Fruit fly (Drosophila melanogaster) whole organism, embryonic: Measurements from ENCODE around the gene Dcps.

Experiments
- Atf6 ChIP-seq: fragments of 200-800 bp; sonication (Bioruptor generic); IDR thresholded peaks from 2 replicates; pipeline ENCODE4 v1.3.6; 2022; ENCODE audit warnings: missing biosample characterization, missing genetic modification characterization
- Bgb ChIP-seq: fragments of 200-800 bp; sonication (Bioruptor generic); IDR thresholded peaks from 2 replicates; pipeline ENCODE4 v1.3.6; 2022; ENCODE audit warnings: missing biosample characterization, missing genetic modification characterization; ENCODE audit not compliant: partially characterized antibody
- CG10959 ChIP-seq: fragments of 200-800 bp; sonication (Bioruptor generic); IDR thresholded peaks from 2 replicates; pipeline ENCODE4 v1.3.6; 2022; ENCODE audit warnings: missing biosample characterization, missing genetic modification characterization
- CG11560 ChIP-seq: fragments of 200-800 bp; sonication (Bioruptor generic); IDR thresholded peaks from 3 replicates; pipeline ENCODE4 v1.3.6; 2022; ENCODE audit warnings: missing biosample characterization, missing genetic modification characterization
- CG13624 ChIP-seq: fragments of 200-800 bp; sonication (Bioruptor generic); optimal IDR thresholded peaks from 2 replicates; lab custom pipeline; 2016; ENCODE audit warnings: missing biosample characterization, missing genetic modification characterization
- CG14050 ChIP-seq: fragments of 200-800 bp; sonication (Bioruptor generic); IDR thresholded peaks from 3 replicates; pipeline ENCODE4 v1.3.6; 2022; ENCODE audit warnings: missing biosample characterization, missing genetic modification characterization
- CG15514 ChIP-seq: fragments of 200-800 bp; sonication (Bioruptor generic); optimal IDR thresholded peaks from 3 replicates; lab custom pipeline; 2017; ENCODE audit warnings: missing biosample characterization, missing genetic modification characterization, mild to moderate bottlenecking, moderate library complexity, missing genetic modification reagents
- CG17802 ChIP-seq: fragments of 200-800 bp; sonication (Bioruptor generic); optimal IDR thresholded peaks from 2 replicates; lab custom pipeline; 2018; ENCODE audit warnings: missing biosample characterization, mild to moderate bottlenecking, missing genetic modification characterization, moderate library complexity
- CG18011 ChIP-seq: fragments of 200-800 bp; sonication (Bioruptor generic); optimal IDR thresholded peaks from 2 replicates; lab custom pipeline; 2017; ENCODE audit warnings: missing biosample characterization, missing genetic modification characterization, mild to moderate bottlenecking, moderate library complexity, missing genotype
- CG18262 ChIP-seq: fragments of 200-800 bp; optimal IDR thresholded peaks from 3 replicates; lab custom pipeline; 2019; ENCODE audit warnings: missing biosample characterization, mild to moderate bottlenecking, missing genetic modification characterization, moderate library complexity
- CG31441 ChIP-seq: fragments of 200-800 bp; sonication (Bioruptor generic); IDR thresholded peaks from 2 replicates; pipeline ENCODE4 v1.3.6; 2022; ENCODE audit warnings: missing biosample characterization, missing genetic modification characterization
- CG4424 ChIP-seq: fragments of 200-800 bp; sonication (Bioruptor generic); optimal IDR thresholded peaks from 3 replicates; lab custom pipeline; 2016; ENCODE audit warnings: missing biosample characterization, missing genetic modification characterization
- CG6791 ChIP-seq: fragments of 200-800 bp; sonication (Bioruptor generic); IDR thresholded peaks from 3 replicates; pipeline ENCODE4 v1.3.6; 2022; ENCODE audit warnings: missing biosample characterization, missing genetic modification characterization; ENCODE audit not compliant: partially characterized antibody
- CG7556 ChIP-seq: fragments of 200-800 bp; sonication (Bioruptor generic); optimal IDR thresholded peaks from 2 replicates; lab custom pipeline; 2017; ENCODE audit warnings: missing biosample characterization, mild to moderate bottlenecking, missing genetic modification characterization
- CG8290 ChIP-seq, 3 experiments: fragments of 200-800 bp; sonication (Bioruptor generic); optimal IDR thresholded peaks; 2 replicates each; lab custom pipeline; 2016 to 2019; ENCODE audit warnings: missing biosample characterization in 3 of 3, missing genetic modification characterization in 3 of 3, mild to moderate bottlenecking in 2 of 3, moderate library complexity in 1 of 3
- D19A ChIP-seq: fragments of 200-800 bp; optimal IDR thresholded peaks from 3 replicates; lab custom pipeline; 2019; ENCODE audit warnings: missing biosample characterization, mild to moderate bottlenecking, missing genetic modification characterization, moderate library complexity
- E2f1 ChIP-seq: fragments of 200-800 bp; sonication (Bioruptor generic); IDR thresholded peaks from 2 replicates; pipeline ENCODE4 v1.3.6; 2022; ENCODE audit warnings: missing biosample characterization, missing genetic modification characterization
- Ets97D ChIP-seq: fragments of 200-800 bp; sonication (Bioruptor generic); optimal IDR thresholded peaks from 3 replicates; lab custom pipeline; 2016; ENCODE audit warnings: missing biosample characterization, missing genetic modification characterization
- Fer2 ChIP-seq: fragments of 200-800 bp; sonication (Bioruptor generic); optimal IDR thresholded peaks from 2 replicates; lab custom pipeline; 2018; ENCODE audit warnings: missing biosample characterization, mild to moderate bottlenecking, missing genetic modification characterization, moderate library complexity
- GATAe ChIP-seq: fragments of 200-800 bp; sonication (Bioruptor generic); conservative IDR thresholded peaks from 2 replicates; pipeline ENCODE4 v1.3.6; 2022; ENCODE audit warnings: missing biosample characterization, missing genetic modification characterization
- HHEX ChIP-seq: fragments of 200-800 bp; sonication (Bioruptor generic); optimal IDR thresholded peaks from 3 replicates; lab custom pipeline; 2017; ENCODE audit warnings: missing biosample characterization, mild to moderate bottlenecking, missing genetic modification characterization, missing genetic modification reagents
- HLH3B ChIP-seq: fragments of 200-800 bp; sonication (Bioruptor generic); IDR thresholded peaks from 2 replicates; pipeline ENCODE4 v1.3.6; 2022; ENCODE audit warnings: missing biosample characterization, missing genetic modification characterization
- Hmr ChIP-seq: fragments of 200-800 bp; sonication (Bioruptor generic); optimal IDR thresholded peaks from 3 replicates; lab custom pipeline; 2017; ENCODE audit warnings: mild to moderate bottlenecking, missing biosample characterization, missing genetic modification reagents, missing genetic modification characterization
- Lhr ChIP-seq: fragments of 200-800 bp; sonication (Bioruptor generic); optimal IDR thresholded peaks from 3 replicates; lab custom pipeline; 2017; ENCODE audit warnings: mild to moderate bottlenecking, missing biosample characterization, missing genetic modification reagents, missing genetic modification characterization
- Sox102F ChIP-seq: fragments of 200-800 bp; sonication (Bioruptor generic); optimal IDR thresholded peaks from 2 replicates; lab custom pipeline; 2018; ENCODE audit warnings: missing biosample characterization, mild to moderate bottlenecking, missing genetic modification characterization, moderate library complexity
- Stat92E ChIP-seq, 3 experiments: fragments of >200 bp in 2 of 3; fragments of 200-800 bp in 1 of 3; sonication (Bioruptor generic) in 1 of 3; optimal IDR thresholded peaks; 2 replicates each; lab custom pipeline; 2017 to 2019; ENCODE audit warnings: missing biosample characterization in 3 of 3, missing genetic modification characterization in 3 of 3, mild to moderate bottlenecking in 1 of 3, moderate library complexity in 1 of 3
- abd-A ChIP-seq: fragments of 200-800 bp; sonication (Bioruptor generic); optimal IDR thresholded peaks from 3 replicates; lab custom pipeline; 2019; ENCODE audit warnings: missing biosample characterization, mild to moderate bottlenecking, missing genetic modification characterization, moderate library complexity
- bigmax ChIP-seq: fragments of 200-800 bp; sonication (Bioruptor generic); optimal IDR thresholded peaks from 2 replicates; lab custom pipeline; 2018; ENCODE audit warnings: missing biosample characterization, mild to moderate bottlenecking, missing genetic modification characterization
- chif ChIP-seq, 2 experiments: fragments of 200-800 bp; sonication (Bioruptor generic); optimal IDR thresholded peaks; 3 replicates each; lab custom pipeline; 2016; ENCODE audit warnings: missing biosample characterization in 2 of 2, missing genetic modification characterization in 2 of 2
- chn ChIP-seq: fragments of 200-800 bp; sonication (Bioruptor generic); optimal IDR thresholded peaks from 2 replicates; lab custom pipeline; 2016; ENCODE audit warnings: missing biosample characterization, missing genetic modification characterization
- crp ChIP-seq, 2 experiments: fragments of 200-800 bp; sonication (Bioruptor generic); optimal IDR thresholded peaks; 2 replicates in 1 of 2; 3 replicates in 1 of 2; lab custom pipeline; 2017; ENCODE audit warnings: missing biosample characterization in 2 of 2, missing genetic modification characterization in 2 of 2, mild to moderate bottlenecking in 1 of 2, moderate library complexity in 1 of 2
- dpn ChIP-seq, 2 experiments: fragments of 200-800 bp; sonication (Bioruptor generic); optimal IDR thresholded peaks; 3 replicates each; lab custom pipeline; 2016; ENCODE audit warnings: missing biosample characterization in 2 of 2, missing genetic modification characterization in 2 of 2
- gce ChIP-seq: fragments of 200-800 bp; sonication (Bioruptor generic); IDR thresholded peaks from 3 replicates; pipeline ENCODE4 v1.3.6; 2022; ENCODE audit warnings: missing biosample characterization, missing genetic modification characterization
- ham ChIP-seq: fragments of 200-800 bp; sonication (Bioruptor generic); IDR thresholded peaks from 2 replicates; pipeline ENCODE4 v1.3.6; 2022; ENCODE audit warnings: missing biosample characterization, missing genetic modification characterization
- mirr ChIP-seq: fragments of 200-800 bp; sonication (Bioruptor generic); optimal IDR thresholded peaks from 3 replicates; lab custom pipeline; 2018; ENCODE audit warnings: missing biosample characterization, mild to moderate bottlenecking, missing genetic modification characterization
- row ChIP-seq: fragments of 200-800 bp; sonication (Bioruptor generic); IDR thresholded peaks from 3 replicates; pipeline ENCODE4 v1.3.6; 2022; ENCODE audit warnings: missing biosample characterization, missing genetic modification characterization
- sens ChIP-seq: fragments of 200-800 bp; sonication (Bioruptor generic); peaks from one replicate; lab custom pipeline; 2016; ENCODE audit warnings: missing biosample characterization, missing genetic modification characterization
- slbo ChIP-seq: fragments of 200-800 bp; sonication (Bioruptor generic); IDR thresholded peaks from 2 replicates; pipeline ENCODE4 v1.3.6; 2022; ENCODE audit warnings: missing biosample characterization, missing genetic modification characterization
- trem ChIP-seq: fragments of 200-800 bp; optimal IDR thresholded peaks from 3 replicates; lab custom pipeline; 2019; ENCODE audit warnings: missing biosample characterization, mild to moderate bottlenecking, missing genetic modification characterization, moderate library complexity
- tx ChIP-seq: fragments of 200-800 bp; sonication (Bioruptor generic); optimal IDR thresholded peaks from 2 replicates; lab custom pipeline; 2016; ENCODE audit warnings: missing biosample characterization, missing genetic modification characterization

The Dcps gene

DNA sequence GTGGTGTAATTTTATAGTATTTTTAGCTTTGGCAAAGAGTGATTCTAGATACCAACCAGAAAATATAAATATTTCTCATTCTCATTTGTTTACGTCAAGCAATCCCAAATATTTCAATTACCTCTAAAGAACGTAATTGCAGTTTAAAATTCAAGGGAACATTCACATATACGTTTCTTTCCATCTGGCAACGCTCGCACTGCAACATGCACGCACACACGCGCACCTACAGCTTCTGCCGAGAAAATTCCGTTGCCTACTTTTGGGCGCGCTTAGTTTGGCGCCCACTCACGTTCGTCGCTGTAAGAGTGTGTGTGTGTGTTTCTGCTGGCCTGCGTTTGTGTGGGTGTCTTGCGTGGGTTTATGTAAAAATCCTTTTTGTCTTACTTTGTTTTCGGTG lies 17.9 kb upstream of the Dcps start (continued):
- TF ChIP-seq crp (GFP tag; optimal IDR thresholded peaks at IDR 0.05; lab: Kevin White, UChicago) (no peak), Ets97D (GFP tag; lab: Kevin White, UChicago) (peak; percentile 8), Hmr (GFP tag; lab: Kevin White, UChicago) (no peak), mirr (no peak), slbo (no peak), CG17802 (tag; lab: Kevin White, UChicago) (no peak), gce (GFP tag; lab: Robert Waterston, UW) (no peak), CG8290 (GFP tag; optimal IDR thresholded peaks at IDR 0.05; lab: Kevin White, UChicago) (no peak), CG8290 (tag; optimal IDR thresholded peaks at IDR 0.05; lab: Kevin White, UChicago) (no peak), abd-A (no peak), tx (GFP tag; lab: Kevin White, UChicago) (no peak), HHEX (GFP tag; lab: Kevin White, UChicago) (no peak), Stat92E (GFP tag; optimal IDR thresholded peaks at IDR 0.05; lab: Kevin White, UChicago) (no peak), Sox102F (GFP tag; lab: Kevin White, UChicago) (no peak), HLH3B (GFP tag; lab: Robert Waterston, UW) (no peak), CG11560 (tag; lab: Robert Waterston, UW) (no peak), CG31441 (GFP tag; lab: Robert Waterston, UW) (no peak), ham (no peak), CG18011 (no peak), bigmax (GFP tag; lab: Kevin White, UChicago) (no peak), CG18262 (no peak), sens (GFP tag; lab: Kevin White, UChicago) (peak; percentile 65), Atf6 (GFP tag; lab: Robert Waterston, UW) (no peak), D19A (tag; lab: Kevin White, UChicago) (no peak), CG4424 (GFP tag; lab: Kevin White, UChicago) (no peak), CG7556 (GFP tag; lab: Kevin White, UChicago) (peak; percentile 28), GATAe (GFP tag; lab: Robert Waterston, UW) (no peak), CG6791 (GFP tag; lab: Robert Waterston, UW) (peak; percentile 21; the same call in 1 of the 3 replicates), trem (peak; percentile 19), Fer2 (no peak), Lhr (GFP tag; lab: Kevin White, UChicago) (peak; percentile 27), Bgb (GFP tag; lab: Robert Waterston, UW) (no peak), CG13624 (GFP tag; lab: Kevin White, UChicago) (no peak), chn (GFP tag; lab: Kevin White, UChicago) (no peak), dpn (GFP tag; optimal IDR thresholded peaks at IDR 0.05; lab: Kevin White, UChicago) (no peak), row (GFP tag; lab: Robert Waterston, UW) (0 out of 3 replicates have a peak, but pooled peaks have one; percentile 7), chif (GFP tag; optimal IDR thresholded peaks at IDR 0.05; lab: Kevin White, UChicago) (no peak), CG15514 (no peak), CG10959 (GFP tag; lab: Robert Waterston, UW) (no peak), E2f1 (GFP tag; lab: Robert Waterston, UW) (no peak), CG14050 (GFP tag; lab: Robert Waterston, UW) (no peak)
